Worm (Caenorhabditis elegans) whole organism, mixed stage, embryonic: ENCODE measurements around the gene W03C9.8.

ENCODE experiments used
- M03D4.4 ChIP-seq: sonication (generic microtip); optimal IDR thresholded peaks from 2 replicates; lab custom pipeline; 2017; ENCODE audit warnings: mild to moderate bottlenecking, missing genetic modification characterization, missing compliant biosample characterization
- bed-3 ChIP-seq: fragments of 200-800 bp; sonication (Bioruptor generic); optimal IDR thresholded peaks from 3 replicates; lab custom pipeline; 2018; ENCODE audit warnings: mild to moderate bottlenecking, missing genetic modification characterization, moderate library complexity, missing compliant biosample characterization
- blmp-1 ChIP-seq: fragments of 150-350 bp; optimal IDR thresholded peaks from 2 replicates; lab custom pipeline; 2014; ENCODE audit warnings: missing biosample characterization, missing genetic modification characterization
- ceh-39 ChIP-seq: fragments of 150-350 bp; optimal IDR thresholded peaks from 2 replicates; lab custom pipeline; 2014; ENCODE audit warnings: missing biosample characterization, missing genetic modification characterization
- ceh-43 ChIP-seq: fragments of 200-800 bp; sonication (Bioruptor generic); optimal IDR thresholded peaks from 2 replicates; lab custom pipeline; 2018; ENCODE audit warnings: mild to moderate bottlenecking, missing genetic modification characterization, moderate library complexity, missing compliant biosample characterization
- ceh-83 ChIP-seq: fragments of 200-800 bp; sonication (Bioruptor generic); optimal IDR thresholded peaks from 2 replicates; lab custom pipeline; 2018; ENCODE audit warnings: mild to moderate bottlenecking, missing genetic modification characterization, missing compliant biosample characterization
- ces-1 ChIP-seq: fragments of 150-350 bp; optimal IDR thresholded peaks from 2 replicates; lab custom pipeline; 2014; ENCODE audit warnings: missing biosample characterization, missing genetic modification reagents, missing genetic modification characterization
- cnd-1 ChIP-seq: fragments of 200-800 bp; sonication (Bioruptor generic); optimal IDR thresholded peaks from 2 replicates; lab custom pipeline; 2018; ENCODE audit warnings: mild to moderate bottlenecking, missing genetic modification characterization, missing compliant biosample characterization
- drap-1 ChIP-seq: fragments of 200-800 bp; sonication (Bioruptor generic); optimal IDR thresholded peaks from 3 replicates; lab custom pipeline; 2018; ENCODE audit warnings: mild to moderate bottlenecking, missing genetic modification characterization, missing compliant biosample characterization
- elt-1 ChIP-seq: sonication (generic microtip); optimal IDR thresholded peaks from 2 replicates; lab custom pipeline; 2017; ENCODE audit warnings: missing genetic modification characterization, mild to moderate bottlenecking, missing compliant biosample characterization, antibody characterized with exemption, moderate library complexity, borderline replicate concordance; ENCODE audit not compliant: insufficient read depth
- elt-3 ChIP-seq: fragments of 150-350 bp; optimal IDR thresholded peaks from 2 replicates; lab custom pipeline; 2014; ENCODE audit warnings: missing biosample characterization, missing genetic modification characterization
- flh-1 ChIP-seq: fragments of 200-800 bp; sonication (Bioruptor generic); optimal IDR thresholded peaks from 2 replicates; lab custom pipeline; 2018; ENCODE audit warnings: mild to moderate bottlenecking, missing genetic modification characterization, moderate library complexity, missing compliant biosample characterization
- ham-2 ChIP-seq: fragments of 200-800 bp; sonication (Bioruptor generic); optimal IDR thresholded peaks from 2 replicates; lab custom pipeline; 2018; ENCODE audit warnings: mild to moderate bottlenecking, missing genetic modification characterization, missing compliant biosample characterization
- hlh-1 ChIP-seq: fragments of 150-350 bp; optimal IDR thresholded peaks from 2 replicates; lab custom pipeline; 2014; ENCODE audit warnings: missing biosample characterization, missing genetic modification reagents, missing genetic modification characterization
- lin-13 ChIP-seq: fragments of 150-350 bp; optimal IDR thresholded peaks from 2 replicates; lab custom pipeline; 2014; ENCODE audit warnings: missing biosample characterization, missing genetic modification characterization
- lin-32 ChIP-seq: fragments of 200-800 bp; sonication (Bioruptor generic); optimal IDR thresholded peaks from 2 replicates; lab custom pipeline; 2018; ENCODE audit warnings: mild to moderate bottlenecking, missing genetic modification characterization, missing compliant biosample characterization
- lsy-2 ChIP-seq: fragments of 150-350 bp; optimal IDR thresholded peaks from 2 replicates; lab custom pipeline; 2014; ENCODE audit warnings: missing biosample characterization, missing genetic modification characterization
- mab-5 ChIP-seq: fragments of 150-350 bp; optimal IDR thresholded peaks from 2 replicates; lab custom pipeline; 2014; ENCODE audit warnings: missing biosample characterization, missing genetic modification characterization
- mep-1 ChIP-seq: fragments of 150-350 bp; optimal IDR thresholded peaks from 2 replicates; lab custom pipeline; 2017; ENCODE audit warnings: missing biosample characterization, missing genetic modification reagents, missing genetic modification characterization, inconsistent platforms
- mls-2 ChIP-seq: sonication (generic microtip); optimal IDR thresholded peaks from 2 replicates; lab custom pipeline; 2016; ENCODE audit warnings: mild to moderate bottlenecking, missing genetic modification characterization, moderate library complexity, missing compliant biosample characterization
- nhr-12 ChIP-seq: fragments of 150-350 bp; optimal IDR thresholded peaks from 2 replicates; lab custom pipeline; 2014; ENCODE audit warnings: missing biosample characterization, missing genetic modification characterization
- nhr-2 ChIP-seq: fragments of 150-350 bp; optimal IDR thresholded peaks from 2 replicates; lab custom pipeline; 2014; ENCODE audit warnings: missing biosample characterization, missing genetic modification characterization
- nhr-237 ChIP-seq: fragments of 150-350 bp; optimal IDR thresholded peaks from 2 replicates; lab custom pipeline; 2014; ENCODE audit warnings: missing biosample characterization, missing genetic modification characterization
- nhr-28 ChIP-seq: fragments of 150-350 bp; optimal IDR thresholded peaks from 2 replicates; lab custom pipeline; 2014; ENCODE audit warnings: missing biosample characterization, missing genetic modification characterization
- nhr-76 ChIP-seq: sonication (generic microtip); optimal IDR thresholded peaks from 2 replicates; lab custom pipeline; 2017; ENCODE audit warnings: missing biosample characterization, missing genetic modification characterization
- pha-4 ChIP-seq: fragments of 150-350 bp; optimal IDR thresholded peaks from 2 replicates; lab custom pipeline; 2018; ENCODE audit warnings: missing biosample characterization, missing genetic modification reagents, missing genetic modification characterization
- sem-2 ChIP-seq: fragments of 200-800 bp; sonication (Bioruptor generic); optimal IDR thresholded peaks from 2 replicates; lab custom pipeline; 2018; ENCODE audit warnings: mild to moderate bottlenecking, missing genetic modification characterization, missing compliant biosample characterization
- snpc-4 ChIP-seq: fragments of 150-350 bp; optimal IDR thresholded peaks from 2 replicates; lab custom pipeline; 2014; ENCODE audit warnings: missing biosample characterization, missing genetic modification characterization
- sptf-1 ChIP-seq: sonication (generic microtip); optimal IDR thresholded peaks from 2 replicates; lab custom pipeline; 2017; ENCODE audit warnings: mild to moderate bottlenecking, missing genetic modification characterization, moderate library complexity, missing compliant biosample characterization
- tbx-8 ChIP-seq: fragments of 200-800 bp; sonication (Bioruptor generic); optimal IDR thresholded peaks from 2 replicates; lab custom pipeline; 2018; ENCODE audit warnings: mild to moderate bottlenecking, missing genetic modification characterization, moderate library complexity, missing compliant biosample characterization
- unc-120 ChIP-seq: sonication (generic microtip); optimal IDR thresholded peaks from 2 replicates; lab custom pipeline; 2017; ENCODE audit warnings: missing genetic modification characterization, missing compliant biosample characterization; ENCODE audit not compliant: poor library complexity, severe bottlenecking
- unc-39 ChIP-seq: fragments of 150-350 bp; optimal IDR thresholded peaks from 2 replicates; lab custom pipeline; 2014; ENCODE audit warnings: missing biosample characterization, missing genetic modification characterization
- unc-62 ChIP-seq: fragments of 150-350 bp; optimal IDR thresholded peaks from 2 replicates; lab custom pipeline; 2014; ENCODE audit warnings: missing biosample characterization, missing genetic modification reagents, missing genetic modification characterization
- zip-8 ChIP-seq: fragments of 150-350 bp; optimal IDR thresholded peaks from 2 replicates; lab custom pipeline; 2014; ENCODE audit warnings: missing biosample characterization, missing genetic modification characterization
- ztf-11 ChIP-seq: fragments of 150-350 bp; optimal IDR thresholded peaks from 2 replicates; lab custom pipeline; 2014; ENCODE audit warnings: missing biosample characterization, missing genetic modification characterization

The W03C9.8 gene

ce11 chrII:11958793-11959574 is 10.4 kb downstream of the W03C9.8 start:
- TF ChIP-seq lin-32 (GFP tag; lab: Kevin White, UChicago) (peak; percentile 22), unc-120 (tag; lab: Kevin White, UChicago) (peak; percentile 9), sptf-1 (tag; lab: Kevin White, UChicago) (peak; percentile 84), cnd-1 (tag; lab: Kevin White, UChicago) (peak; percentile 83), ceh-43 (GFP tag; lab: Kevin White, UChicago) (no peak), ceh-83 (GFP tag; lab: Kevin White, UChicago) (peak; percentile 87), snpc-4 (no peak), unc-62 (no peak), elt-1 (tag; lab: Kevin White, UChicago) (no peak), bed-3 (GFP tag; lab: Kevin White, UChicago) (peak; percentile 58), unc-39 (tag; lab: Kevin White, UChicago) (no peak), tbx-8 (peak; percentile 39), hlh-1 (no peak), pha-4 (tag; lab: Kevin White, UChicago) (no peak), lin-13 (tag; lab: Kevin White, UChicago) (peak; percentile 7), mep-1 (tag; lab: Kevin White, UChicago) (no peak), mls-2 (tag; lab: Kevin White, UChicago) (peak; percentile 64), ham-2 (GFP tag; lab: Kevin White, UChicago) (peak; percentile 57), drap-1 (GFP tag; lab: Kevin White, UChicago) (peak; percentile 82), flh-1 (GFP tag; lab: Kevin White, UChicago) (no peak), sem-2 (GFP tag; lab: Kevin White, UChicago) (peak; percentile 55), ztf-11 (peak; percentile 35), nhr-2 (tag; lab: Kevin White, UChicago) (no peak), M03D4.4 (tag; lab: Kevin White, UChicago) (peak; percentile 77), nhr-12 (tag; lab: Kevin White, UChicago) (no peak), lsy-2 (tag; lab: Kevin White, UChicago) (peak; percentile 16), nhr-237 (tag; lab: Kevin White, UChicago) (no peak)

ce11 chrII:11960596-11961217 is 12.1 kb downstream of the W03C9.8 start:
- TF ChIP-seq unc-62 = peak; percentile 80
- peak; percentile 67 for TF ChIP-seq mep-1 (tag; lab: Kevin White, UChicago)
- TF ChIP-seq sptf-1 (tag; lab: Kevin White, UChicago) = peak; percentile 100
- TF ChIP-seq elt-1 (tag; lab: Kevin White, UChicago) = peak; percentile 75
- TF ChIP-seq ceh-83 (GFP tag; lab: Kevin White, UChicago) = peak; percentile 100
- TF ChIP-seq bed-3 (GFP tag; lab: Kevin White, UChicago) = peak; percentile 99
- peak; percentile 88 for TF ChIP-seq lin-13 (tag; lab: Kevin White, UChicago)
- TF ChIP-seq mab-5 = peak; percentile 39
- TF ChIP-seq lin-32 (GFP tag; lab: Kevin White, UChicago) = peak; percentile 100
- TF ChIP-seq pha-4 (tag; lab: Kevin White, UChicago) = peak; percentile 84
- TF ChIP-seq elt-3 (tag; lab: Kevin White, UChicago) = peak; percentile 60
- TF ChIP-seq cnd-1 (tag; lab: Kevin White, UChicago) = peak; percentile 99
- TF ChIP-seq nhr-76 (tag; lab: Kevin White, UChicago) = peak; percentile 63
- no peak for TF ChIP-seq snpc-4
- peak; percentile 99 for TF ChIP-seq flh-1 (GFP tag; lab: Kevin White, UChicago)
- peak; percentile 99 for TF ChIP-seq sem-2 (GFP tag; lab: Kevin White, UChicago)
- TF ChIP-seq ham-2 (GFP tag; lab: Kevin White, UChicago) = peak; percentile 100
- TF ChIP-seq ceh-39 (tag; lab: Kevin White, UChicago) = no peak
- peak; percentile 56 for TF ChIP-seq blmp-1
- peak; percentile 100 for TF ChIP-seq unc-120 (tag; lab: Kevin White, UChicago)
- TF ChIP-seq hlh-1 = peak; percentile 73
- peak; percentile 100 for TF ChIP-seq drap-1 (GFP tag; lab: Kevin White, UChicago)
- peak; percentile 77 for TF ChIP-seq nhr-28 (tag; lab: Kevin White, UChicago)
- peak; percentile 82 for TF ChIP-seq unc-39 (tag; lab: Kevin White, UChicago)
- TF ChIP-seq mls-2 (tag; lab: Kevin White, UChicago) = peak; percentile 100
- peak; percentile 74 for TF ChIP-seq nhr-237 (tag; lab: Kevin White, UChicago)
- TF ChIP-seq ztf-11 = peak; percentile 95
- no peak for TF ChIP-seq nhr-2 (tag; lab: Kevin White, UChicago)
- TF ChIP-seq ceh-43 (GFP tag; lab: Kevin White, UChicago) = peak; percentile 99
- TF ChIP-seq nhr-12 (tag; lab: Kevin White, UChicago) = peak; percentile 57
- TF ChIP-seq lsy-2 (tag; lab: Kevin White, UChicago) = peak; percentile 68
- TF ChIP-seq tbx-8 = peak; percentile 100
- peak; percentile 99 for TF ChIP-seq M03D4.4 (tag; lab: Kevin White, UChicago)
- peak; percentile 66 for TF ChIP-seq ces-1 (GFP tag; lab: Kevin White, UChicago)
- TF ChIP-seq zip-8 (tag; lab: Kevin White, UChicago) = no peak
